Fruit fly (Drosophila melanogaster) whole organism, embryonic: ENCODE results near the gene wdn.

ENCODE experiments used
- Ada2b ChIP-seq: fragments of 200-800 bp; sonication (Bioruptor generic); IDR thresholded peaks from 2 replicates; pipeline ENCODE4 v1.3.6; 2022; ENCODE audit warnings: missing biosample characterization, missing genetic modification characterization
- B-H2 ChIP-seq: fragments of 200-800 bp; sonication (Bioruptor generic); optimal IDR thresholded peaks from 2 replicates; lab custom pipeline; 2018; ENCODE audit warnings: missing biosample characterization, mild to moderate bottlenecking, missing genetic modification characterization
- CG1024 ChIP-seq: fragments of 200-800 bp; sonication (Bioruptor generic); IDR thresholded peaks from 2 replicates; pipeline ENCODE4 v1.3.6; 2022; ENCODE audit warnings: missing biosample characterization, missing genetic modification characterization
- CG13287 ChIP-seq: fragments of 200-800 bp; sonication (Bioruptor generic); IDR thresholded peaks from 2 replicates; pipeline ENCODE4 v1.3.6; 2022; ENCODE audit warnings: missing biosample characterization, missing genetic modification characterization; ENCODE audit not compliant: partially characterized antibody
- CG15514 ChIP-seq: fragments of 200-800 bp; sonication (Bioruptor generic); optimal IDR thresholded peaks from 3 replicates; lab custom pipeline; 2017; ENCODE audit warnings: missing biosample characterization, missing genetic modification characterization, mild to moderate bottlenecking, moderate library complexity, missing genetic modification reagents
- CG17359 ChIP-seq: fragments of 200-800 bp; sonication (Bioruptor generic); optimal IDR thresholded peaks from 3 replicates; lab custom pipeline; 2018; ENCODE audit warnings: missing biosample characterization, mild to moderate bottlenecking, missing genetic modification characterization, moderate library complexity
- CG17385 ChIP-seq: fragments of 200-800 bp; sonication (Bioruptor generic); optimal IDR thresholded peaks from 3 replicates; lab custom pipeline; 2018; ENCODE audit warnings: missing biosample characterization, mild to moderate bottlenecking, missing genetic modification characterization
- CG17802 ChIP-seq: fragments of 200-800 bp; sonication (Bioruptor generic); optimal IDR thresholded peaks from 2 replicates; lab custom pipeline; 2018; ENCODE audit warnings: missing biosample characterization, mild to moderate bottlenecking, missing genetic modification characterization, moderate library complexity
- CG2116 ChIP-seq: fragments of 200-800 bp; sonication (Bioruptor generic); optimal IDR thresholded peaks from 3 replicates; lab custom pipeline; 2018; ENCODE audit warnings: missing biosample characterization, mild to moderate bottlenecking, missing genetic modification characterization
- CG2678 ChIP-seq: fragments of 200-800 bp; sonication (Bioruptor generic); optimal IDR thresholded peaks from 3 replicates; lab custom pipeline; 2019; ENCODE audit warnings: missing biosample characterization, mild to moderate bottlenecking, missing genetic modification characterization, moderate library complexity
- CG34376 ChIP-seq: fragments of 200-800 bp; sonication (Bioruptor generic); optimal IDR thresholded peaks from 2 replicates; lab custom pipeline; 2018; ENCODE audit warnings: missing biosample characterization, mild to moderate bottlenecking, missing genetic modification characterization
- CG3726 ChIP-seq: fragments of 200-800 bp; sonication (Bioruptor generic); IDR thresholded peaks from 3 replicates; pipeline ENCODE4, ENCODE4 v1.3.6; 2022; ENCODE audit warnings: missing biosample characterization, missing genetic modification characterization
- CG42726 ChIP-seq: fragments of 200-800 bp; sonication (Bioruptor generic); IDR thresholded peaks from 2 replicates; pipeline ENCODE4 v1.3.6; 2022; ENCODE audit warnings: missing biosample characterization, missing genetic modification characterization; ENCODE audit not compliant: partially characterized antibody
- CG4424 ChIP-seq: fragments of 200-800 bp; sonication (Bioruptor generic); optimal IDR thresholded peaks from 3 replicates; lab custom pipeline; 2016; ENCODE audit warnings: missing biosample characterization, missing genetic modification characterization
- CG6689 ChIP-seq: fragments of 200-800 bp; sonication (Bioruptor generic); IDR thresholded peaks from 2 replicates; pipeline ENCODE4 v1.3.6; 2022; ENCODE audit warnings: missing biosample characterization, missing genetic modification characterization
- CG6765 ChIP-seq: fragments of 200-800 bp; sonication (Bioruptor generic); optimal IDR thresholded peaks from 3 replicates; lab custom pipeline; 2017; ENCODE audit warnings: missing biosample characterization, mild to moderate bottlenecking, missing genetic modification characterization
- CG6813 ChIP-seq: fragments of 200-800 bp; sonication (Bioruptor generic); optimal IDR thresholded peaks from 2 replicates; lab custom pipeline; 2017; ENCODE audit warnings: missing biosample characterization, missing genetic modification characterization, mild to moderate bottlenecking, moderate library complexity, missing genetic modification reagents
- CG6854 ChIP-seq: fragments of 200-800 bp; sonication (Bioruptor generic); optimal IDR thresholded peaks from 3 replicates; lab custom pipeline; 2017; ENCODE audit warnings: missing biosample characterization, mild to moderate bottlenecking, missing genetic modification characterization
- CG8290 ChIP-seq, 3 experiments: fragments of 200-800 bp; sonication (Bioruptor generic); optimal IDR thresholded peaks; 2 replicates each; lab custom pipeline; 2016 to 2019; ENCODE audit warnings: missing biosample characterization in 3 of 3, missing genetic modification characterization in 3 of 3, mild to moderate bottlenecking in 2 of 3, moderate library complexity in 1 of 3
- CrebB ChIP-seq: fragments of 200-800 bp; sonication (Bioruptor generic); optimal IDR thresholded peaks from 3 replicates; lab custom pipeline; 2018; ENCODE audit warnings: missing biosample characterization, mild to moderate bottlenecking, missing genetic modification characterization
- Fer2 ChIP-seq: fragments of 200-800 bp; sonication (Bioruptor generic); optimal IDR thresholded peaks from 2 replicates; lab custom pipeline; 2018; ENCODE audit warnings: missing biosample characterization, mild to moderate bottlenecking, missing genetic modification characterization, moderate library complexity
- GATAe ChIP-seq: fragments of 200-800 bp; sonication (Bioruptor generic); conservative IDR thresholded peaks from 2 replicates; pipeline ENCODE4 v1.3.6; 2022; ENCODE audit warnings: missing biosample characterization, missing genetic modification characterization
- HmgZ ChIP-seq: fragments of 200-800 bp; sonication (Bioruptor generic); optimal IDR thresholded peaks from 2 replicates; lab custom pipeline; 2018; ENCODE audit warnings: missing biosample characterization, mild to moderate bottlenecking, missing genetic modification characterization
- Lpt ChIP-seq: fragments of >200 bp; optimal IDR thresholded peaks from 2 replicates; lab custom pipeline; 2018; ENCODE audit warnings: missing biosample characterization, missing genetic modification characterization
- MTF-1 ChIP-seq: fragments of 200-800 bp; sonication (Bioruptor generic); optimal IDR thresholded peaks from 2 replicates; lab custom pipeline; 2018; ENCODE audit warnings: missing biosample characterization, mild to moderate bottlenecking, missing genetic modification characterization, borderline replicate concordance
- Med ChIP-seq: fragments of 200-800 bp; sonication (Bioruptor generic); peaks from one replicate; lab custom pipeline; 2016; ENCODE audit warnings: missing biosample characterization, missing genetic modification characterization, mild to moderate bottlenecking, inconsistent platforms, moderate library complexity
- Sox102F ChIP-seq: fragments of 200-800 bp; sonication (Bioruptor generic); optimal IDR thresholded peaks from 2 replicates; lab custom pipeline; 2018; ENCODE audit warnings: missing biosample characterization, mild to moderate bottlenecking, missing genetic modification characterization, moderate library complexity
- Vsx1 ChIP-seq: fragments of 200-800 bp; sonication (Bioruptor generic); optimal IDR thresholded peaks from 2 replicates; lab custom pipeline; 2017; ENCODE audit warnings: missing biosample characterization, mild to moderate bottlenecking, missing genetic modification characterization, missing genetic modification reagents
- ase ChIP-seq: fragments of 200-800 bp; sonication (Bioruptor generic); IDR thresholded peaks from 3 replicates; pipeline ENCODE4 v1.3.6; 2022; ENCODE audit warnings: missing biosample characterization, missing genetic modification characterization
- cg ChIP-seq: fragments of 200-800 bp; sonication (Bioruptor generic); optimal IDR thresholded peaks from 3 replicates; lab custom pipeline; 2019; ENCODE audit warnings: missing biosample characterization, mild to moderate bottlenecking, missing genetic modification characterization, moderate library complexity
- chinmo ChIP-seq: fragments of 200-800 bp; sonication (Bioruptor generic); IDR thresholded peaks from 4 replicates; pipeline ENCODE4 v1.3.6; 2022; ENCODE audit warnings: missing biosample characterization, missing genetic modification characterization; ENCODE audit not compliant: partially characterized antibody
- en ChIP-seq: fragments of 200-800 bp; sonication (Bioruptor generic); optimal IDR thresholded peaks from 2 replicates; lab custom pipeline; 2016; ENCODE audit warnings: missing biosample characterization, missing genetic modification characterization
- exex ChIP-seq: fragments of 200-800 bp; sonication (Bioruptor generic); optimal IDR thresholded peaks from 4 replicates; lab custom pipeline; 2018; ENCODE audit warnings: missing biosample characterization, mild to moderate bottlenecking, missing genetic modification characterization, moderate library complexity
- ftz-f1 ChIP-seq: fragments of 200-800 bp; sonication (Bioruptor generic); optimal IDR thresholded peaks from 2 replicates; lab custom pipeline; 2016; ENCODE audit warnings: missing biosample characterization, missing genetic modification characterization
- gfzf ChIP-seq: fragments of 200-800 bp; sonication (Bioruptor generic); optimal IDR thresholded peaks from 2 replicates; lab custom pipeline; 2016; ENCODE audit warnings: missing biosample characterization, mild to moderate bottlenecking, missing genetic modification characterization, moderate library complexity
- grau ChIP-seq: fragments of 200-800 bp; optimal IDR thresholded peaks from 3 replicates; lab custom pipeline; 2019; ENCODE audit warnings: missing biosample characterization, mild to moderate bottlenecking, missing genetic modification characterization, moderate library complexity
- grn ChIP-seq: fragments of 200-800 bp; sonication (Bioruptor generic); optimal IDR thresholded peaks from 3 replicates; lab custom pipeline; 2017; ENCODE audit warnings: missing biosample characterization, missing genetic modification characterization
- lola ChIP-seq, 3 experiments: fragments of >200 bp in 2 of 3; fragments of 200-800 bp in 1 of 3; sonication (Bioruptor generic) in 1 of 3; optimal IDR thresholded peaks; 2 replicates each; lab custom pipeline; 2017 to 2019; ENCODE audit warnings: missing biosample characterization in 3 of 3, missing genetic modification characterization in 3 of 3, mild to moderate bottlenecking in 1 of 3, moderate library complexity in 1 of 3
- maf-S ChIP-seq: fragments of 200-800 bp; sonication (Bioruptor generic); optimal IDR thresholded peaks from 2 replicates; lab custom pipeline; 2016; ENCODE audit warnings: missing biosample characterization, missing genetic modification characterization
- mirr ChIP-seq: fragments of 200-800 bp; sonication (Bioruptor generic); optimal IDR thresholded peaks from 3 replicates; lab custom pipeline; 2018; ENCODE audit warnings: missing biosample characterization, mild to moderate bottlenecking, missing genetic modification characterization
- row ChIP-seq: fragments of 200-800 bp; sonication (Bioruptor generic); IDR thresholded peaks from 3 replicates; pipeline ENCODE4 v1.3.6; 2022; ENCODE audit warnings: missing biosample characterization, missing genetic modification characterization
- sens ChIP-seq: fragments of 200-800 bp; sonication (Bioruptor generic); peaks from one replicate; lab custom pipeline; 2016; ENCODE audit warnings: missing biosample characterization, missing genetic modification characterization
- shn ChIP-seq: fragments of 200-800 bp; sonication (Bioruptor generic); optimal IDR thresholded peaks from 3 replicates; lab custom pipeline; 2016; ENCODE audit warnings: missing biosample characterization, missing genetic modification characterization
- sima ChIP-seq: fragments of 200-800 bp; sonication (Bioruptor generic); optimal IDR thresholded peaks from 2 replicates; lab custom pipeline; 2016; ENCODE audit warnings: missing biosample characterization, missing genetic modification characterization
- stc ChIP-seq: fragments of 200-800 bp; sonication (Bioruptor generic); IDR thresholded peaks from 2 replicates; pipeline ENCODE4 v1.3.6; 2022; ENCODE audit warnings: missing biosample characterization, missing genetic modification characterization
- sug ChIP-seq: fragments of 200-800 bp; optimal IDR thresholded peaks from 2 replicates; lab custom pipeline; 2019; ENCODE audit warnings: missing biosample characterization, mild to moderate bottlenecking, missing genetic modification characterization, moderate library complexity
- tna ChIP-seq: fragments of 200-800 bp; sonication (Bioruptor generic); IDR thresholded peaks from 2 replicates; pipeline ENCODE4 v1.3.6; 2022; ENCODE audit warnings: missing biosample characterization, missing genetic modification characterization; ENCODE audit not compliant: partially characterized antibody
- unc-4 ChIP-seq: fragments of 200-800 bp; sonication (Bioruptor generic); IDR thresholded peaks from 2 replicates; pipeline ENCODE4 v1.3.6; 2022; ENCODE audit warnings: missing biosample characterization, missing genetic modification characterization; ENCODE audit not compliant: partially characterized antibody
- zf30C ChIP-seq: fragments of 200-800 bp; sonication (Bioruptor generic); optimal IDR thresholded peaks from 3 replicates; lab custom pipeline; 2018; ENCODE audit warnings: missing biosample characterization, mild to moderate bottlenecking, missing genetic modification characterization

The wdn gene

dm6 chr3R:28830746-28831145, 19.6 kb upstream of the wdn start (continued):
- no peak for TF ChIP-seq Lpt (GFP tag; lab: Kevin White, UChicago)
- TF ChIP-seq row, result peak; percentile 31; the same call in 1 of the 3 replicates
- TF ChIP-seq CG6689 (GFP tag; lab: Robert Waterston, UW), result no peak
- no peak for TF ChIP-seq ase (GFP tag; lab: Robert Waterston, UW)
- TF ChIP-seq Sox102F, result peak; percentile 43
- TF ChIP-seq unc-4 (GFP tag; lab: Robert Waterston, UW), result no peak
- TF ChIP-seq CG13287 (GFP tag; lab: Robert Waterston, UW), result no peak
- peak; percentile 35 for TF ChIP-seq zf30C (GFP tag; lab: Kevin White, UChicago)
- no peak for TF ChIP-seq Vsx1
- TF ChIP-seq CG17385 (GFP tag; lab: Kevin White, UChicago), result no peak
- no peak for TF ChIP-seq CG1024 (GFP tag; lab: Robert Waterston, UW)
- TF ChIP-seq Fer2 (tag; lab: Kevin White, UChicago), result no peak
- no peak for TF ChIP-seq CrebB (tag; lab: Kevin White, UChicago)
- no peak for TF ChIP-seq sima
- no peak for TF ChIP-seq gfzf
- no peak for TF ChIP-seq CG4424 (GFP tag; lab: Kevin White, UChicago)
- TF ChIP-seq CG6765, result no peak
- peak; percentile 77 for TF ChIP-seq grau
- no peak for TF ChIP-seq en (GFP tag; lab: Kevin White, UChicago)
- no peak for TF ChIP-seq CG2116 (GFP tag; lab: Kevin White, UChicago)
- no peak for TF ChIP-seq CG15514 (GFP tag; lab: Kevin White, UChicago)
- TF ChIP-seq CG42726 (GFP tag; lab: Robert Waterston, UW), result no peak
- no peak for TF ChIP-seq lola (GFP tag; optimal IDR thresholded peaks at IDR 0.05; lab: Kevin White, UChicago)
- no peak for TF ChIP-seq GATAe (GFP tag; lab: Robert Waterston, UW)
- TF ChIP-seq CG17359 (tag; lab: Kevin White, UChicago), result peak; percentile 39
- TF ChIP-seq CG3726, result no peak

dm6 chr3R:28829328-28829916, 18.3 kb upstream of the wdn start:
- TF ChIP-seq grn (GFP tag; lab: Kevin White, UChicago), result no peak
- TF ChIP-seq CG6813 (GFP tag; lab: Kevin White, UChicago), result peak; percentile 12
- 0 out of 4 replicates have a peak, but pooled peaks have one; percentile 64 for TF ChIP-seq chinmo (GFP tag; lab: Robert Waterston, UW)
- peak; percentile 90 for TF ChIP-seq GATAe (GFP tag; lab: Robert Waterston, UW)
- peak; percentile 16 for TF ChIP-seq B-H2 (GFP tag; lab: Kevin White, UChicago)
- no peak for TF ChIP-seq CG6854 (GFP tag; lab: Kevin White, UChicago)
- TF ChIP-seq exex (tag; lab: Kevin White, UChicago), result peak; percentile 82
- TF ChIP-seq CG8290 (GFP tag; optimal IDR thresholded peaks at IDR 0.05; lab: Kevin White, UChicago), result no peak
- no peak for TF ChIP-seq CG8290 (tag; optimal IDR thresholded peaks at IDR 0.05; lab: Kevin White, UChicago)
- peak; percentile 70 for TF ChIP-seq Med
- TF ChIP-seq mirr, result peak; percentile 6
- TF ChIP-seq MTF-1, result no peak
- TF ChIP-seq shn (GFP tag; lab: Kevin White, UChicago), result no peak
- TF ChIP-seq cg (GFP tag; lab: Kevin White, UChicago), result peak; percentile 12
- peak; percentile 8 for TF ChIP-seq sens (GFP tag; lab: Kevin White, UChicago)
- TF ChIP-seq CG34376, result peak; percentile 4
- no peak for TF ChIP-seq CG17802 (tag; lab: Kevin White, UChicago)
- TF ChIP-seq stc (GFP tag; lab: Robert Waterston, UW), result peak; percentile 12; the same call in 1 of the 2 replicates
- TF ChIP-seq CG2678 (tag; lab: Kevin White, UChicago), result no peak
- peak; percentile 27 for TF ChIP-seq ftz-f1 (GFP tag; lab: Kevin White, UChicago)
- TF ChIP-seq sug (tag; lab: Kevin White, UChicago), result peak; percentile 73
- TF ChIP-seq Fer2 (tag; lab: Kevin White, UChicago), result no peak
- TF ChIP-seq HmgZ (tag; lab: Kevin White, UChicago), result peak; percentile 32
- no peak for TF ChIP-seq Ada2b (GFP tag; lab: Robert Waterston, UW)
- no peak for TF ChIP-seq tna (GFP tag; lab: Robert Waterston, UW)
- TF ChIP-seq maf-S (GFP tag; lab: Kevin White, UChicago), result no peak
